Fruit fly (Drosophila melanogaster) whole organism, wandering third instar larva: ENCODE results near the gene CRAT.

Source experiments
- CrebA ChIP-seq: fragments of 200-800 bp; sonication (Bioruptor generic); optimal IDR thresholded peaks from 2 replicates; lab custom pipeline; 2016; ENCODE audit warnings: missing biosample characterization, mild to moderate bottlenecking, missing genetic modification characterization, borderline replicate concordance
- Hr78 ChIP-seq: fragments of >200 bp; optimal IDR thresholded peaks from 2 replicates; lab custom pipeline; 2017; ENCODE audit warnings: missing biosample characterization, missing genetic modification characterization
- Mio ChIP-seq: sonication (Bioruptor generic); optimal IDR thresholded peaks from 2 replicates; lab custom pipeline; 2016; ENCODE audit warnings: missing biosample characterization, missing genetic modification characterization
- Sp1 ChIP-seq: fragments of 200-800 bp; sonication (Bioruptor generic); optimal IDR thresholded peaks from 3 replicates; lab custom pipeline; 2019; ENCODE audit warnings: missing biosample characterization, mild to moderate bottlenecking, missing genetic modification characterization, moderate library complexity
- fru ChIP-seq: fragments of 200-800 bp; sonication (Bioruptor generic); optimal IDR thresholded peaks from 3 replicates; lab custom pipeline; 2016; ENCODE audit warnings: missing biosample characterization, mild to moderate bottlenecking, missing genetic modification characterization
- jim ChIP-seq: fragments of 175-275, 200-325 bp; sonication (Bioruptor generic); optimal IDR thresholded peaks from 2 replicates; lab custom pipeline; 2016; ENCODE audit warnings: missing biosample characterization, mild to moderate bottlenecking, missing genetic modification characterization
- psq ChIP-seq: fragments of 200-800 bp; sonication (Bioruptor generic); optimal IDR thresholded peaks from 3 replicates; lab custom pipeline; 2017; ENCODE audit warnings: missing biosample characterization, mild to moderate bottlenecking, missing genetic modification characterization, moderate library complexity
- rgr ChIP-seq: fragments of 200-800 bp; sonication (Bioruptor generic); optimal IDR thresholded peaks from 3 replicates; lab custom pipeline; 2016; ENCODE audit warnings: missing biosample characterization, mild to moderate bottlenecking, missing genetic modification characterization

DNA sequence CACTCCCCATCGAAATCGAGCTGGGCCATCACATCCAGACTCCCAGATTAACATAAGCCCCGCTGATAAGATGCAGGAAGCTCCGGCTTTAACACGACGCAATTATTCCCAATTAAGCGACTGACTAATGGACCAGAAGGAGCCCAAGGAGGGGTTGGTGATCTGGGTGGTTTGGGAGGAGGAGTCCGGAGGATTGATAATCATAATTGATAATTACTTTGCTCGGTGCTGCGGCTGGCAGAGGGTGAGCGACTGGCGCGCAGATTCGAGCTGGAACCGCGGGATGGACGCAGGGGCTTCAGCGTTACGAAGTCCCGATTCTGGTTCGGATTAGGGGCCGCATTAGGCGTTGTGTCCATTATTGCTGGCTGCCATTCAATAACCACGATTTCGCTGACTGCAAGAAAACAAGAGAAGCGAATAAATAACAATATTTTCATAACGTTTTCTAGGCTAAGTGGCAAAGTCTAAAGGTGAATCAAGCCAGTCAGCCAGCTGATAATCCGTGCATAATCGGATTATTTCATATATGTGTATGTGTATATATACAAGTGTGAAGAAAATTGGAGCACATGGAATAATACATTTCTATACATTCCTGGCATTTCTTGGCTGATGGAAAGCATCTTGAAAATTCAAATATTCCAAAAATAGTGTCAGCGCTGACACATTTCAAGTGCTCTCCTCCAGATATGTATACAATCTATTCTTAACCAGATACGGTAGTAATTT, 17.8 kb upstream of the CRAT start:
- no peak for TF ChIP-seq psq (GFP tag; lab: Kevin White, UChicago)
- no peak for TF ChIP-seq Hr78 (GFP tag; lab: Kevin White, UChicago)
- no peak for TF ChIP-seq fru (GFP tag; lab: Kevin White, UChicago)
- no peak for TF ChIP-seq rgr
- no peak for TF ChIP-seq jim (GFP tag; lab: Kevin White, UChicago)
- TF ChIP-seq Sp1 (GFP tag; lab: Kevin White, UChicago), result no peak
- TF ChIP-seq CrebA (GFP tag; lab: Kevin White, UChicago), result no peak
- no peak for TF ChIP-seq Mio (GFP tag; lab: Kevin White, UChicago)
